Worm (Caenorhabditis elegans): Measurements from ENCODE around the gene C18A11.2.

The C18A11.2 gene

DNA sequence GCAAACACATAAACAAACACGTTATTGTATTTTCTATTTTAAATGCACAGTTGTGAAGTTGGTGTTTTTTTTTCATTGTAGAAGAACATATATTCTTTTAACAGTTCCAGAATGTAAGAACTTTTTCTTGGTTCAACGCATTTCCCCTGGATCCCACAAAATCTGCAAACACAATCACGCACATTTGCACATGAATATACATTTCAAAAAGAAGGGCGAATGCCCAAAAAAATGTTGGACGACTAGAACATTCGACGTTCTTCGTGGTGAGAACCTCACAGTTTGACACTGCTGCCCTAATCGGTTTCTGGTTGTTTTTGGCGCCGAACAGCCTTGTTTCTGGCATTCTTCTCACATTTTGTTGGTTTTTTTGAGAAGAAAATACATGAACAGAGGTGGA lies 42.2 kb downstream of the C18A11.2 start (continued):
- TF ChIP-seq nhr-11 (tag; optimal IDR thresholded peaks at IDR 0.05) = no peak
- no peak for TF ChIP-seq nhr-28 (tag; optimal IDR thresholded peaks at IDR 0.05)
- TF ChIP-seq nhr-12 (tag; optimal IDR thresholded peaks at IDR 0.05) = no peak
- no peak for TF ChIP-seq grh-1 (GFP tag; IDR thresholded peaks at IDR 0.05)
- peak; percentile 70 for TF ChIP-seq mep-1 (tag; optimal IDR thresholded peaks at IDR 0.05)
- no peak for TF ChIP-seq fkh-8 (tag; optimal IDR thresholded peaks at IDR 0.05)
- no peak for TF ChIP-seq pag-3 (tag; optimal IDR thresholded peaks at IDR 0.05; ENCODE audit: borderline replicate concordance, insufficient read depth)
- no peak for TF ChIP-seq C16A3.4 (tag; optimal IDR thresholded peaks at IDR 0.05)
- TF ChIP-seq nhr-76 (tag; optimal IDR thresholded peaks at IDR 0.05) = no peak
- no peak for TF ChIP-seq ets-5 (GFP tag; IDR thresholded peaks at IDR 0.05)
- no peak for TF ChIP-seq nhr-237 (tag; optimal IDR thresholded peaks at IDR 0.05)
- TF ChIP-seq dpl-1 (GFP tag; optimal IDR thresholded peaks at IDR 0.05) = peak in 1 of 3 experiments; percentile 47
- no peak for TF ChIP-seq aha-1 (tag; optimal IDR thresholded peaks at IDR 0.05)
- no peak for TF ChIP-seq jun-1 (tag; optimal IDR thresholded peaks at IDR 0.05)
- TF ChIP-seq egl-13 (tag; optimal IDR thresholded peaks at IDR 0.05) = no peak
- no peak for TF ChIP-seq fkh-10 (GFP tag; optimal IDR thresholded peaks at IDR 0.05)
- no peak for TF ChIP-seq C04F5.9 (tag; optimal IDR thresholded peaks at IDR 0.05)
- TF ChIP-seq nhr-47 (tag; optimal IDR thresholded peaks at IDR 0.05) = peak; percentile 49
- TF ChIP-seq ces-1 (GFP tag; optimal IDR thresholded peaks at IDR 0.05) = no peak
- TF ChIP-seq alr-1 (tag; optimal IDR thresholded peaks at IDR 0.05; ENCODE audit: borderline replicate concordance) = no peak
- no peak for TF ChIP-seq ztf-11 (tag; optimal IDR thresholded peaks at IDR 0.05)
- peak; percentile 27 for TF ChIP-seq nhr-20 (tag; optimal IDR thresholded peaks at IDR 0.05)
- no peak for TF ChIP-seq hlh-17 (GFP tag; optimal IDR thresholded peaks at IDR 0.05; ENCODE audit: borderline replicate concordance)
- no peak for TF ChIP-seq nhr-84 (tag; optimal IDR thresholded peaks at IDR 0.05)
- no peak for TF ChIP-seq unc-30 (tag; optimal IDR thresholded peaks at IDR 0.05)
- TF ChIP-seq pax-3 (tag; optimal IDR thresholded peaks at IDR 0.05) = no peak
- TF ChIP-seq nhr-71 (tag; optimal IDR thresholded peaks at IDR 0.05) = peak; percentile 40
- peak; percentile 31 for TF ChIP-seq skn-1 (tag; optimal IDR thresholded peaks at IDR 0.05)
- no peak for TF ChIP-seq hlh-4 (tag; optimal IDR thresholded peaks at IDR 0.05)
- no peak for TF ChIP-seq C34B4.2 (tag; optimal IDR thresholded peaks at IDR 0.05)

DNA sequence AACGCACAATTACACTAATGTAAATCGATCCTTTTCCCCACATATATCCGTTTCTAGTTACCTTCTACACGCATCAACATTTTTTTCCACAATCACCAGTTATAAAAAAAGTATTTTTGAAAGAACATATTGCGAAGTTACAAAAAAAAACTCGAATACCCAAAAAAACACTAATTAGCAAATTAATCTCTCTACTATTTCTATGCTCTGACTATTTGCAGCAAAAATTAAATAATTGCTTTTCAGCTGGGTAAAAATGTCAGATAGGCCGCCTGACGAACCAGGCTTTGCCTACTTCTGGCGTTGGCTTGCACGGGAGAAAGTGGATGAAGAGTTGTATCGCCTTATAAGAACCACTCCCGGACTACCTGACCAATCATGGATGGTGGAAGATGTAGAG lies 42.8 kb downstream of the C18A11.2 start, which contains the start of gene K07E3.1:
TSS of gene K07E3.1 (plus strand) at position 247 of the 400 bp plus-strand sequence.
- TF ChIP-seq nhr-85 (tag) (peak; percentile 72), swsn-7 (tag; optimal IDR thresholded peaks at IDR 0.05) (no peak)

DNA sequence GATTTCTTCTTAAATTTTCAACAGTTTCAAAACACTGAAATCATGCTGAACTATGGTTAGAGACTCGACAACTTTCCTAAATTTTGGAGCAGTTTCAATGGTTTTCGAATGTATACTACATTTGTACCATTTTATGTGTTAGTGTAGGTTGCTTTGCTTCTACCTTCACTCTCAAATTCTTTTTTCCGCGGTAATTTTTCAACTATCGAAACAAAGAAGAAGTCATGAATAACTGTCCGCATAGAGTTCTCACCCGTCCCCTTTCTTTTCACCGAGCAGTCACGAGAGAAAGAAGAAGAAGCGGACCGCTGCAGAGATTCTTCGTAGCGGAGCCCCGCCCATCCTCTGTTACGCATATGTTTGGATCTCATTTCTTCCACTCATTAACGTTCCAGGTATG lies 48.8 kb downstream of the C18A11.2 start, which contains the start of gene hlh-8:
TSS of gene hlh-8 (plus strand) at position 301 of the 400 bp plus-strand sequence.
- no peak for TF ChIP-seq nhr-90 (tag; optimal IDR thresholded peaks at IDR 0.05; ENCODE audit: poor library complexity)
- peak; percentile 58 for TF ChIP-seq nhr-85 (tag)

Data from whole organism, L1 larva.